Worm (Caenorhabditis elegans) whole organism, late embryonic: ENCODE results near the gene unc-132.

Experiments used
- C08G9.2 ChIP-seq: sonication (generic microtip); optimal IDR thresholded peaks from 2 replicates; lab custom pipeline; 2016; ENCODE audit warnings: mild to moderate bottlenecking, missing genetic modification characterization, moderate library complexity, missing compliant biosample characterization
- C38D4.7 ChIP-seq: fragments of 200-800 bp; sonication (Bioruptor generic); optimal IDR thresholded peaks from 2 replicates; lab custom pipeline; 2018; ENCODE audit warnings: mild to moderate bottlenecking, missing genetic modification characterization, moderate library complexity, missing compliant biosample characterization
- F13H6.1 ChIP-seq: sonication (generic microtip); optimal IDR thresholded peaks from 2 replicates; lab custom pipeline; 2016; ENCODE audit warnings: missing genetic modification characterization, missing compliant biosample characterization
- K09A11.1 ChIP-seq: sonication (generic microtip); optimal IDR thresholded peaks from 2 replicates; lab custom pipeline; 2017; ENCODE audit warnings: antibody characterized with exemption, mild to moderate bottlenecking, missing genetic modification characterization, missing compliant biosample characterization; ENCODE audit not compliant: insufficient read depth
- Y22D7AL.16 ChIP-seq: sonication (generic microtip); optimal IDR thresholded peaks from 2 replicates; lab custom pipeline; 2016; ENCODE audit warnings: missing genetic modification characterization, missing compliant biosample characterization
- ama-1 ChIP-seq: fragments of 150-350 bp; optimal IDR thresholded peaks from 2 replicates; lab custom pipeline; 2014
- ceh-14 ChIP-seq: sonication (generic microtip); optimal IDR thresholded peaks from 2 replicates; lab custom pipeline; 2016; ENCODE audit warnings: missing genotype, missing genetic modification characterization, missing compliant biosample characterization
- ceh-19 ChIP-seq: fragments of 200-800 bp; sonication (Bioruptor generic); optimal IDR thresholded peaks from 2 replicates; lab custom pipeline; 2018; ENCODE audit warnings: mild to moderate bottlenecking, missing genetic modification characterization, missing compliant biosample characterization
- ceh-2 ChIP-seq: sonication (generic microtip); optimal IDR thresholded peaks from 2 replicates; lab custom pipeline; 2016; ENCODE audit warnings: missing genotype, missing genetic modification characterization, missing compliant biosample characterization
- ceh-22 ChIP-seq: sonication (generic microtip); optimal IDR thresholded peaks from 2 replicates; lab custom pipeline; 2017; ENCODE audit warnings: missing biosample characterization, missing genetic modification characterization
- ceh-24 ChIP-seq: sonication (generic microtip); optimal IDR thresholded peaks from 2 replicates; lab custom pipeline; 2016; ENCODE audit warnings: mild to moderate bottlenecking, missing genetic modification characterization, missing compliant biosample characterization
- ceh-30 ChIP-seq: fragments of 150-350 bp; optimal IDR thresholded peaks from 2 replicates; lab custom pipeline; 2014; ENCODE audit warnings: missing biosample characterization, missing genetic modification characterization
- ceh-31 ChIP-seq: sonication (generic microtip); optimal IDR thresholded peaks from 2 replicates; lab custom pipeline; 2016; ENCODE audit warnings: missing genetic modification characterization, missing compliant biosample characterization
- ceh-34 ChIP-seq: sonication (generic microtip); optimal IDR thresholded peaks from 2 replicates; lab custom pipeline; 2016; ENCODE audit warnings: mild to moderate bottlenecking, missing genetic modification characterization, missing compliant biosample characterization
- ceh-45 ChIP-seq: fragments of 200-800 bp; sonication (Bioruptor generic); IDR thresholded peaks from 2 replicates; pipeline ENCODE4 v1.3.6; 2022; ENCODE audit warnings: missing genetic modification reagents, missing genetic modification characterization, missing compliant biosample characterization
- ceh-48 ChIP-seq: sonication (generic microtip); optimal IDR thresholded peaks from 2 replicates; lab custom pipeline; 2016; ENCODE audit warnings: missing genetic modification characterization, inconsistent platforms, missing compliant biosample characterization
- ceh-6 ChIP-seq: fragments of 200-800 bp; sonication (Bioruptor generic); optimal IDR thresholded peaks from 2 replicates; lab custom pipeline; 2018; ENCODE audit warnings: mild to moderate bottlenecking, missing genetic modification characterization, missing compliant biosample characterization
- ceh-9 ChIP-seq: sonication (generic microtip); optimal IDR thresholded peaks from 2 replicates; lab custom pipeline; 2016; ENCODE audit warnings: mild to moderate bottlenecking, missing genetic modification characterization, inconsistent platforms, missing compliant biosample characterization
- che-1 ChIP-seq: sonication (generic microtip); optimal IDR thresholded peaks from 2 replicates; lab custom pipeline; 2016; ENCODE audit warnings: mild to moderate bottlenecking, missing genetic modification characterization, missing compliant biosample characterization
- dve-1 ChIP-seq: sonication (generic microtip); optimal IDR thresholded peaks from 2 replicates; lab custom pipeline; 2017; ENCODE audit warnings: antibody characterized with exemption, mild to moderate bottlenecking, missing genetic modification characterization, missing compliant biosample characterization
- elt-2 ChIP-seq: sonication (generic microtip); optimal IDR thresholded peaks from 2 replicates; lab custom pipeline; 2016; ENCODE audit warnings: missing genetic modification reagents, missing genetic modification characterization, missing compliant biosample characterization
- ets-4 ChIP-seq: sonication (generic microtip); optimal IDR thresholded peaks from 2 replicates; lab custom pipeline; 2016; ENCODE audit warnings: missing genetic modification characterization, missing compliant biosample characterization
- eyg-1 ChIP-seq: sonication (generic microtip); optimal IDR thresholded peaks from 2 replicates; lab custom pipeline; 2016; ENCODE audit warnings: missing genotype, missing genetic modification characterization, missing compliant biosample characterization
- fkh-10 ChIP-seq: fragments of 150-350 bp; optimal IDR thresholded peaks from 2 replicates; lab custom pipeline; 2014; ENCODE audit warnings: missing biosample characterization, missing genetic modification reagents, missing genetic modification characterization
- fkh-6 ChIP-seq: sonication (generic microtip); optimal IDR thresholded peaks from 2 replicates; lab custom pipeline; 2016; ENCODE audit warnings: missing genetic modification characterization, missing compliant biosample characterization
- hlh-15 ChIP-seq: sonication (generic microtip); optimal IDR thresholded peaks from 2 replicates; lab custom pipeline; 2016; ENCODE audit warnings: missing genetic modification characterization, missing compliant biosample characterization
- hlh-30 ChIP-seq: sonication (generic microtip); optimal IDR thresholded peaks from 2 replicates; lab custom pipeline; 2017; ENCODE audit warnings: antibody characterized with exemption, missing genetic modification characterization, missing compliant biosample characterization; ENCODE audit not compliant: insufficient read depth
- hlh-6 ChIP-seq: sonication (generic microtip); optimal IDR thresholded peaks from 2 replicates; lab custom pipeline; 2016; ENCODE audit warnings: missing genotype, missing genetic modification characterization, missing compliant biosample characterization
- hlh-8 ChIP-seq: sonication (generic microtip); optimal IDR thresholded peaks from 2 replicates; lab custom pipeline; 2016; ENCODE audit warnings: missing genotype, missing genetic modification characterization, missing compliant biosample characterization
- lim-6 ChIP-seq: sonication (generic microtip); optimal IDR thresholded peaks from 2 replicates; lab custom pipeline; 2016; ENCODE audit warnings: missing genetic modification characterization, missing compliant biosample characterization
- lin-11 ChIP-seq: fragments of 200-800 bp; sonication (Bioruptor generic); optimal IDR thresholded peaks from 2 replicates; lab custom pipeline; 2018; ENCODE audit warnings: mild to moderate bottlenecking, missing genetic modification characterization, missing compliant biosample characterization
- madf-2 ChIP-seq: sonication (generic microtip); optimal IDR thresholded peaks from 2 replicates; lab custom pipeline; 2017; ENCODE audit warnings: missing genetic modification characterization, missing compliant biosample characterization
- nfya-1 ChIP-seq: sonication (generic microtip); optimal IDR thresholded peaks from 2 replicates; lab custom pipeline; 2017; ENCODE audit warnings: missing genetic modification characterization, mild to moderate bottlenecking, missing compliant biosample characterization, antibody characterized with exemption, moderate library complexity
- nhr-11 ChIP-seq: fragments of 150-350 bp; optimal IDR thresholded peaks from 2 replicates; lab custom pipeline; 2014; ENCODE audit warnings: missing biosample characterization, missing genetic modification characterization
- npax-4 ChIP-seq: sonication (generic microtip); optimal IDR thresholded peaks from 2 replicates; lab custom pipeline; 2016; ENCODE audit warnings: missing genetic modification characterization, missing compliant biosample characterization
- odd-2 ChIP-seq: sonication (generic microtip); optimal IDR thresholded peaks from 2 replicates; lab custom pipeline; 2017; ENCODE audit warnings: antibody characterized with exemption, mild to moderate bottlenecking, missing genetic modification characterization, missing compliant biosample characterization
- pag-3 ChIP-seq: sonication (generic microtip); optimal IDR thresholded peaks from 2 replicates; lab custom pipeline; 2016; ENCODE audit warnings: missing compliant biosample characterization, missing genetic modification characterization, borderline replicate concordance
- pat-9 ChIP-seq: fragments of 200-800 bp; sonication (Bioruptor generic); optimal IDR thresholded peaks from 2 replicates; lab custom pipeline; 2018; ENCODE audit warnings: mild to moderate bottlenecking, missing genetic modification characterization, moderate library complexity, missing compliant biosample characterization
- pax-1 ChIP-seq: fragments of 150-350 bp; optimal IDR thresholded peaks from 2 replicates; lab custom pipeline; 2014; ENCODE audit warnings: missing biosample characterization, missing genetic modification characterization
- pha-2 ChIP-seq: sonication (generic microtip); optimal IDR thresholded peaks from 2 replicates; lab custom pipeline; 2017; ENCODE audit warnings: mild to moderate bottlenecking, missing genetic modification characterization, missing compliant biosample characterization
- pha-4 ChIP-seq: fragments of 150-350 bp; optimal IDR thresholded peaks from 2 replicates; lab custom pipeline; 2018; ENCODE audit warnings: missing biosample characterization, missing genetic modification reagents, missing genetic modification characterization
- pqm-1 ChIP-seq: sonication (generic microtip); optimal IDR thresholded peaks from 2 replicates; lab custom pipeline; 2016; ENCODE audit warnings: missing genetic modification characterization, missing compliant biosample characterization
- ref-2 ChIP-seq: sonication (generic microtip); optimal IDR thresholded peaks from 2 replicates; lab custom pipeline; 2016; ENCODE audit warnings: missing genetic modification characterization, missing compliant biosample characterization
- sdc-2 ChIP-seq: sonication (generic microtip); optimal IDR thresholded peaks from 2 replicates; lab custom pipeline; 2016; ENCODE audit warnings: missing genotype, missing genetic modification characterization, missing compliant biosample characterization
- sox-4 ChIP-seq: sonication (generic microtip); optimal IDR thresholded peaks from 2 replicates; lab custom pipeline; 2017; ENCODE audit warnings: mild to moderate bottlenecking, missing genetic modification characterization, inconsistent platforms, missing compliant biosample characterization
- syd-9 ChIP-seq: sonication (generic microtip); optimal IDR thresholded peaks from 2 replicates; lab custom pipeline; 2016; ENCODE audit warnings: mild to moderate bottlenecking, missing genetic modification characterization, moderate library complexity, missing compliant biosample characterization
- tbx-2 ChIP-seq: sonication (generic microtip); optimal IDR thresholded peaks from 2 replicates; lab custom pipeline; 2016; ENCODE audit warnings: missing genetic modification characterization, missing compliant biosample characterization
- tbx-7 ChIP-seq: sonication (generic microtip); optimal IDR thresholded peaks from 2 replicates; lab custom pipeline; 2016; ENCODE audit warnings: missing genotype, missing genetic modification characterization, missing compliant biosample characterization
- ttx-3 ChIP-seq: sonication (generic microtip); optimal IDR thresholded peaks from 2 replicates; lab custom pipeline; 2016; ENCODE audit warnings: missing genetic modification reagents, missing genetic modification characterization, missing compliant biosample characterization
- unc-3 ChIP-seq, 2 experiments: fragments of 200-800 bp in 1 of 2; sonication (Bioruptor generic) in 1 of 2; sonication (generic microtip) in 1 of 2; conservative IDR thresholded peaks in 1 of 2; optimal IDR thresholded peaks in 1 of 2; 2 replicates each; pipeline versions ENCODE4 v1.3.6 to Lab custom; 2016 to 2022; ENCODE audit warnings: missing compliant biosample characterization in 2 of 2, missing genetic modification characterization in 2 of 2, missing genetic modification reagents in 1 of 2
- unc-55 ChIP-seq: sonication (generic microtip); optimal IDR thresholded peaks from 2 replicates; lab custom pipeline; 2017; ENCODE audit warnings: missing biosample characterization, missing genetic modification reagents, missing genetic modification characterization
- unc-86 ChIP-seq: sonication (generic microtip); optimal IDR thresholded peaks from 2 replicates; lab custom pipeline; 2016; ENCODE audit warnings: missing genetic modification characterization, missing compliant biosample characterization
- zip-5 ChIP-seq: sonication (generic microtip); optimal IDR thresholded peaks from 2 replicates; lab custom pipeline; 2016; ENCODE audit warnings: missing genetic modification characterization, missing compliant biosample characterization
- ztf-16 ChIP-seq: sonication (generic microtip); optimal IDR thresholded peaks from 2 replicates; lab custom pipeline; 2017; ENCODE audit warnings: missing genetic modification characterization, missing compliant biosample characterization

unc-132 gene

ce11 chrV:3703888-3704287 is 17.0 kb downstream of the unc-132 start:
- TF ChIP-seq ceh-45 (GFP tag; lab: Robert Waterston, UW) (no peak), ets-4 (no peak), npax-4 (tag; lab: Kevin White, UChicago) (no peak), madf-2 (tag; lab: Kevin White, UChicago) (no peak), zip-5 (no peak), ceh-14 (peak; percentile 30), ceh-34 (tag; lab: Kevin White, UChicago) (peak; percentile 49), tbx-7 (tag; lab: Kevin White, UChicago) (no peak), ceh-48 (no peak), ceh-9 (tag; lab: Kevin White, UChicago) (no peak), nfya-1 (tag; lab: Kevin White, UChicago) (peak; percentile 83), fkh-10 (GFP tag; lab: Kevin White, UChicago) (no peak), hlh-30 (tag; lab: Kevin White, UChicago) (peak; percentile 53), ceh-30 (tag; lab: Kevin White, UChicago) (no peak), ceh-19 (no peak), unc-55 (GFP tag; lab: Kevin White, UChicago) (peak; percentile 74), elt-2 (tag; lab: Kevin White, UChicago) (no peak), lim-6 (tag; lab: Kevin White, UChicago) (no peak), nhr-11 (tag; lab: Kevin White, UChicago) (no peak), F13H6.1 (tag; lab: Kevin White, UChicago) (peak; percentile 82), ceh-2 (tag; lab: Kevin White, UChicago) (no peak), unc-86 (tag; lab: Kevin White, UChicago) (no peak), odd-2 (tag; lab: Kevin White, UChicago) (no peak), ceh-31 (peak; percentile 81), pat-9 (no peak), che-1 (no peak), pag-3 (no peak), unc-3 (GFP tag; conservative IDR thresholded peaks at IDR 0.05; lab: Robert Waterston, UW) (no peak), unc-3 (tag; optimal IDR thresholded peaks at IDR 0.05; lab: Kevin White, UChicago) (no peak), pqm-1 (tag; lab: Kevin White, UChicago) (no peak), fkh-6 (no peak), sdc-2 (tag; lab: Kevin White, UChicago) (no peak), pha-4 (tag; lab: Kevin White, UChicago) (no peak), dve-1 (tag; lab: Kevin White, UChicago) (no peak), ceh-24 (tag; lab: Kevin White, UChicago) (no peak), sox-4 (tag; lab: Kevin White, UChicago) (no peak), pax-1 (tag; lab: Kevin White, UChicago) (no peak), eyg-1 (tag; lab: Kevin White, UChicago) (no peak), lin-11 (tag; lab: Kevin White, UChicago) (no peak), hlh-15 (tag; lab: Kevin White, UChicago) (no peak), ceh-22 (tag; lab: Kevin White, UChicago) (no peak), K09A11.1 (tag; lab: Kevin White, UChicago) (no peak), Y22D7AL.16 (tag; lab: Kevin White, UChicago) (no peak), ztf-16 (no peak), C38D4.7 (no peak), ref-2 (tag; lab: Kevin White, UChicago) (peak; percentile 68), tbx-2 (tag; lab: Kevin White, UChicago) (no peak), ttx-3 (tag; lab: Kevin White, UChicago) (no peak), C08G9.2 (tag; lab: Kevin White, UChicago) (peak; percentile 19), ama-1 (lab: Kevin White, UChicago) (no peak), syd-9 (tag; lab: Kevin White, UChicago) (no peak), hlh-6 (tag; lab: Kevin White, UChicago) (no peak), ceh-6 (GFP tag; lab: Kevin White, UChicago) (no peak), pha-2 (tag; lab: Kevin White, UChicago) (no peak), hlh-8 (tag; lab: Kevin White, UChicago) (no peak)
